Worm (Caenorhabditis elegans) whole organism, L3 larva: ENCODE measurements around the gene Y69A2AR.31.

Experiments used
- elt-3 ChIP-seq, 3 experiments: fragments of 150-350 bp in 1 of 3; sonication (generic microtip) in 2 of 3; optimal IDR thresholded peaks; 2 replicates in 2 of 3; 4 replicates in 1 of 3; lab custom pipeline; 2014 to 2017; ENCODE audit warnings: missing biosample characterization in 3 of 3, missing genetic modification characterization in 3 of 3
- fkh-10 ChIP-seq: sonication (generic microtip); optimal IDR thresholded peaks from 2 replicates; lab custom pipeline; 2017; ENCODE audit warnings: missing biosample characterization, missing genetic modification reagents, missing genetic modification characterization
- nhr-25 ChIP-seq: sonication (generic microtip); optimal IDR thresholded peaks from 2 replicates; lab custom pipeline; 2017; ENCODE audit warnings: missing biosample characterization, missing genetic modification characterization
- nhr-28 ChIP-seq: fragments of 150-350 bp; optimal IDR thresholded peaks from 2 replicates; lab custom pipeline; 2014; ENCODE audit warnings: missing biosample characterization, missing genetic modification characterization
- sea-2 ChIP-seq: fragments of 150-350 bp; sonication (generic microtip); optimal IDR thresholded peaks from 4 replicates; lab custom pipeline; 2014; ENCODE audit warnings: missing biosample characterization, missing genetic modification reagents, missing genetic modification characterization
- snpc-4 ChIP-seq: fragments of 150-350 bp; optimal IDR thresholded peaks from 2 replicates; lab custom pipeline; 2014; ENCODE audit warnings: missing biosample characterization, missing genetic modification characterization

ce11 chrIV:2600841-2601240 is 63.0 kb downstream of the Y69A2AR.31 start, which contains the start of gene epg-9:
- no peak for TF ChIP-seq fkh-10 (GFP tag; lab: Kevin White, UChicago)
- no peak for TF ChIP-seq sea-2 (GFP tag; lab: Kevin White, UChicago)
- no peak for TF ChIP-seq elt-3 (tag; optimal IDR thresholded peaks at IDR 0.05; lab: Kevin White, UChicago)
- TF ChIP-seq nhr-25 (tag; lab: Kevin White, UChicago) = no peak
- TF ChIP-seq snpc-4 (tag; lab: Kevin White, UChicago) = no peak
- TF ChIP-seq nhr-28 (tag; lab: Kevin White, UChicago) = no peak
